Worm (Caenorhabditis elegans) whole organism, young adult: ENCODE results near the gene mrpl-41.

ENCODE experiments used
- B0019.2 ChIP-seq: fragments of 200-800 bp; sonication (Bioruptor generic); conservative IDR thresholded peaks from 2 replicates; pipeline ENCODE4 v1.3.6; 2022; ENCODE audit warnings: missing genetic modification reagents, missing genetic modification characterization, missing compliant biosample characterization
- B0261.1 ChIP-seq: sonication (generic microtip); optimal IDR thresholded peaks from 2 replicates; lab custom pipeline; 2016; ENCODE audit warnings: mild to moderate bottlenecking, missing genetic modification characterization, moderate library complexity, missing compliant biosample characterization
- C17E4.6 ChIP-seq: fragments of 200-800 bp; sonication (Bioruptor generic); IDR thresholded peaks from 2 replicates; pipeline ENCODE4 v1.3.6; 2022; ENCODE audit warnings: missing genetic modification reagents, missing genetic modification characterization, missing compliant biosample characterization
- F23B12.7 ChIP-seq: sonication (generic microtip); optimal IDR thresholded peaks from 2 replicates; lab custom pipeline; 2017; ENCODE audit warnings: missing genetic modification characterization, mild to moderate bottlenecking, missing compliant biosample characterization, antibody characterized with exemption, moderate library complexity; ENCODE audit not compliant: insufficient read depth
- F37B4.10 ChIP-seq: fragments of 200-800 bp; sonication (Bioruptor generic); IDR thresholded peaks from 2 replicates; pipeline ENCODE4 v1.3.6; 2022; ENCODE audit warnings: missing genetic modification characterization, missing compliant biosample characterization
- F55B11.4 ChIP-seq: sonication (generic microtip); optimal IDR thresholded peaks from 2 replicates; lab custom pipeline; 2016; ENCODE audit warnings: missing compliant biosample characterization, missing genetic modification characterization, borderline replicate concordance; ENCODE audit not compliant: insufficient read depth
- F57A8.1 ChIP-seq: fragments of 200-800 bp; sonication (Bioruptor generic); optimal IDR thresholded peaks from 2 replicates; lab custom pipeline; 2018; ENCODE audit warnings: mild to moderate bottlenecking, missing genetic modification characterization, moderate library complexity, missing compliant biosample characterization
- Y56A3A.18 ChIP-seq: fragments of 200-800 bp; sonication (Bioruptor generic); IDR thresholded peaks from 2 replicates; pipeline ENCODE4 v1.3.6; 2022; ENCODE audit warnings: missing genetic modification reagents, missing genetic modification characterization, missing compliant biosample characterization
- Y95B8A.8 ChIP-seq: fragments of 200-800 bp; sonication (Bioruptor generic); IDR thresholded peaks from 2 replicates; pipeline ENCODE4 v1.3.6; 2022; ENCODE audit warnings: missing genetic modification reagents, missing genetic modification characterization, missing compliant biosample characterization
- aptf-3 ChIP-seq: fragments of 200-800 bp; sonication (Bioruptor generic); IDR thresholded peaks from 2 replicates; pipeline ENCODE4 v1.3.6; 2022; ENCODE audit warnings: missing genetic modification characterization, missing compliant biosample characterization
- atf-7 ChIP-seq: sonication (generic microtip); optimal IDR thresholded peaks from 2 replicates; lab custom pipeline; 2017; ENCODE audit warnings: mild to moderate bottlenecking, missing genetic modification characterization, missing compliant biosample characterization
- athp-1 ChIP-seq: sonication (generic microtip); optimal IDR thresholded peaks from 2 replicates; lab custom pipeline; 2017; ENCODE audit warnings: mild to moderate bottlenecking, missing genetic modification characterization, missing compliant biosample characterization
- attf-3 ChIP-seq: fragments of 200-800 bp; sonication (Bioruptor generic); conservative IDR thresholded peaks from 2 replicates; pipeline ENCODE4 v1.3.6; 2022; ENCODE audit warnings: missing genetic modification reagents, missing genetic modification characterization, missing compliant biosample characterization
- ccch-3 ChIP-seq: fragments of 200-800 bp; sonication (Bioruptor generic); optimal IDR thresholded peaks from 2 replicates; lab custom pipeline; 2018; ENCODE audit warnings: mild to moderate bottlenecking, missing genetic modification characterization, missing compliant biosample characterization
- cebp-1 ChIP-seq, 2 experiments: fragments of 200-800 bp in 1 of 2; sonication (Bioruptor generic) in 1 of 2; sonication (generic microtip) in 1 of 2; IDR thresholded peaks in 1 of 2; optimal IDR thresholded peaks in 1 of 2; 2 replicates each; pipeline versions ENCODE4 v1.3.6 to Lab custom; 2017 to 2022; ENCODE audit warnings: missing compliant biosample characterization in 2 of 2, missing genetic modification characterization in 2 of 2, mild to moderate bottlenecking in 1 of 2, missing genetic modification reagents in 1 of 2, moderate library complexity in 1 of 2
- cebp-2 ChIP-seq: fragments of 200-800 bp; sonication (Bioruptor generic); IDR thresholded peaks from 2 replicates; pipeline ENCODE4 v1.3.6; 2022; ENCODE audit warnings: missing genetic modification characterization, missing compliant biosample characterization
- ceh-100 ChIP-seq: fragments of 200-800 bp; sonication (Bioruptor generic); IDR thresholded peaks from 2 replicates; pipeline ENCODE4 v1.3.6; 2022; ENCODE audit warnings: missing genetic modification reagents, missing genetic modification characterization, missing compliant biosample characterization
- ets-4 ChIP-seq: fragments of 200-800 bp; sonication (Bioruptor generic); optimal IDR thresholded peaks from 2 replicates; lab custom pipeline; 2018; ENCODE audit warnings: mild to moderate bottlenecking, missing genetic modification characterization, missing compliant biosample characterization
- hlh-26 ChIP-seq: fragments of 200-800 bp; sonication (Bioruptor generic); conservative IDR thresholded peaks from 2 replicates; pipeline ENCODE4 v1.3.6; 2022; ENCODE audit warnings: missing genetic modification reagents, missing genetic modification characterization, missing compliant biosample characterization
- hmg-1.2 ChIP-seq: fragments of 200-800 bp; sonication (Bioruptor generic); IDR thresholded peaks from 2 replicates; pipeline ENCODE4 v1.3.6; 2022; ENCODE audit warnings: missing genetic modification reagents, missing genetic modification characterization, missing compliant biosample characterization
- let-526 ChIP-seq: fragments of 200-800 bp; sonication (Bioruptor generic); IDR thresholded peaks from 2 replicates; pipeline ENCODE4 v1.3.6; 2022; ENCODE audit warnings: missing genetic modification reagents, missing genetic modification characterization, missing compliant biosample characterization
- lin-54 ChIP-seq: fragments of 200-800 bp; sonication (Bioruptor generic); optimal IDR thresholded peaks from 2 replicates; lab custom pipeline; 2018; ENCODE audit warnings: mild to moderate bottlenecking, missing genetic modification characterization, missing compliant biosample characterization
- lir-1 ChIP-seq: fragments of 200-800 bp; sonication (Bioruptor generic); conservative IDR thresholded peaks from 2 replicates; pipeline ENCODE4 v1.3.6; 2022; ENCODE audit warnings: missing genetic modification reagents, missing genetic modification characterization, missing compliant biosample characterization
- madf-6 ChIP-seq: fragments of 200-800 bp; sonication (Bioruptor generic); IDR thresholded peaks from 2 replicates; pipeline ENCODE4 v1.3.6; 2022; ENCODE audit warnings: missing genetic modification reagents, missing genetic modification characterization, missing compliant biosample characterization
- madf-8 ChIP-seq: fragments of 200-800 bp; sonication (Bioruptor generic); conservative IDR thresholded peaks from 2 replicates; pipeline ENCODE4 v1.3.6; 2022; ENCODE audit warnings: missing genetic modification reagents, missing genetic modification characterization, missing compliant biosample characterization
- nfyb-1 ChIP-seq: fragments of 200-800 bp; sonication (Bioruptor generic); IDR thresholded peaks from 2 replicates; pipeline ENCODE4 v1.3.6; 2022; ENCODE audit warnings: missing genetic modification reagents, missing genetic modification characterization, missing compliant biosample characterization
- nhr-27 ChIP-seq: fragments of 200-800 bp; sonication (Bioruptor generic); optimal IDR thresholded peaks from 2 replicates; lab custom pipeline; 2018; ENCODE audit warnings: mild to moderate bottlenecking, missing genetic modification characterization, moderate library complexity, missing compliant biosample characterization
- rec-8 ChIP-seq, 2 experiments: sonication (generic microtip); optimal IDR thresholded peaks; 2 replicates each; lab custom pipeline; 2016; ENCODE audit warnings: mild to moderate bottlenecking in 2 of 2, missing genetic modification characterization in 2 of 2, missing genetic modification reagents in 2 of 2, missing genotype in 2 of 2, missing biosample characterization in 1 of 2, missing compliant biosample characterization in 1 of 2, moderate library complexity in 1 of 2
- rpc-1 ChIP-seq, 2 experiments: fragments of 150-350 bp in 1 of 2; sonication (generic microtip) in 1 of 2; optimal IDR thresholded peaks; 2 replicates each; lab custom pipeline; 2014 to 2018; ENCODE audit warnings: missing biosample characterization in 1 of 2, missing genetic modification characterization in 1 of 2, missing genetic modification reagents in 1 of 2, missing genotype in 1 of 2
- sea-2 ChIP-seq: fragments of 200-800 bp; sonication (Bioruptor generic); IDR thresholded peaks from 2 replicates; pipeline ENCODE4 v1.3.6; 2022; ENCODE audit warnings: missing genetic modification characterization, missing compliant biosample characterization
- snpc-4 ChIP-seq, 5 experiments: fragments of 150-350 bp in 1 of 5; sonication (generic microtip) in 4 of 5; optimal IDR thresholded peaks; 2 replicates each; lab custom pipeline; 2014 to 2018; ENCODE audit warnings: missing genetic modification characterization in 5 of 5, missing biosample characterization in 3 of 5, antibody characterized with exemption in 2 of 5, mild to moderate bottlenecking in 2 of 5, missing compliant biosample characterization in 2 of 5, missing genotype in 2 of 5, moderate library complexity in 2 of 5, missing genetic modification reagents in 1 of 5
- xnd-1 ChIP-seq: sonication (generic microtip); optimal IDR thresholded peaks from 2 replicates; lab custom pipeline; 2016; ENCODE audit warnings: missing genotype, missing genetic modification reagents, missing genetic modification characterization, missing compliant biosample characterization
- ztf-28 ChIP-seq: fragments of 200-800 bp; sonication (Bioruptor generic); IDR thresholded peaks from 2 replicates; pipeline ENCODE4 v1.3.6; 2022; ENCODE audit warnings: missing genetic modification reagents, missing genetic modification characterization, missing compliant biosample characterization

Gene mrpl-41

DNA sequence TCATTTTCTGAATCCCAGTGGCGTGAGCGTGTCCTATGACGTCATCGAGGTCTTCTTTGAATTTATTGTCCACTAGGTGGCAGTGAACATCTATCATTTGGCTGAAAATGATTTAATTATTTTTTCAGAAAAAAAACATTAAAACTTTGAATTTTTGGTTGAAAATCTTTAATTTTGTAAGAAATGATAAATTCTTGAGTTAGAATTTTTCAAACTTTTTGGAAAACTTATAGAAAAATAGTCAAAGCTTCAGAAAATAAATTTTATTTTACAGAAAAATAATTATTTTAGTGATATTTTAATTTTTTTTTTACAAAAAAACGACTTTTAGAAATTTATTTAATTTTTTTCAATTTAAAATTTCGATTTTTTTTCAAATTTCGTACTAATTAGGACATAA is 10.1 kb upstream of the mrpl-41 start, which contains the start of gene B0432.8:
Gene B0432.8, minus strand, starts transcription at position 101 of the 400 bp plus-strand sequence.
- TF ChIP-seq nhr-27 (tag; lab: Kevin White, UChicago) (no peak), let-526 (GFP tag; lab: Robert Waterston, UW) (no peak), ztf-28 (GFP tag; lab: Robert Waterston, UW) (no peak), Y95B8A.8 (no peak), madf-8 (GFP tag; lab: Robert Waterston, UW) (no peak), aptf-3 (GFP tag; lab: Robert Waterston, UW) (no peak), sea-2 (GFP tag; lab: Robert Waterston, UW) (no peak), F37B4.10 (GFP tag; lab: Robert Waterston, UW) (no peak), Y56A3A.18 (no peak), F55B11.4 (tag; lab: Kevin White, UChicago) (no peak), hlh-26 (GFP tag; lab: Robert Waterston, UW) (no peak), C17E4.6 (GFP tag; lab: Robert Waterston, UW) (no peak), lin-54 (GFP tag; lab: Kevin White, UChicago) (no peak)

DNA sequence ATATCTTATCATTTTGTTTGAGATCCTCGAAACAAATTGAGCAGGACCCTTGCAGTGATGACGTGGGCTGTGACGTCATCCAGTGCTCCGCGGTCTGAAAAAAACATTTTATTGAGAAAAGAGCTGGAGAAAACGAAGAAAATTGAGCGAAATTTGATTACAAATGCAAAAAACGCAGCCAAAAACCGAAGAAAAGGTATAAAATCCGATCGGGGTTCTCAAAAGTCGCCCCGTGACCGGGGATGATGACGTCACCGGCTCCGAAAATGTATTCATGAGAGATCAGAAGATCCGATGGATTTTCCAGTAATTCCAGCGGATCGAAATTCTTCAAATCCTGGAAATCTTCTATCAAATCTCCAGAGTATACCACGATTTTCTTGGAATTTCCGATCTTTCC is 6.3 kb upstream of the mrpl-41 start, which contains the start of gene trul-1:
Gene trul-1, minus strand, starts transcription at position 101 of the 400 bp plus-strand sequence.
- TF ChIP-seq ets-4 (no peak), cebp-1 (GFP tag; IDR thresholded peaks at IDR 0.05; lab: Robert Waterston, UW) (no peak), cebp-1 (tag; optimal IDR thresholded peaks at IDR 0.05; lab: Kevin White, UChicago) (no peak), rpc-1 (optimal IDR thresholded peaks at IDR 0.05; lab: Kevin White, UChicago) (no peak), rpc-1 (tag; optimal IDR thresholded peaks at IDR 0.05; lab: Kevin White, UChicago) (no peak), atf-7 (tag; lab: Kevin White, UChicago) (no peak), B0261.1 (tag; lab: Kevin White, UChicago) (no peak), B0019.2 (GFP tag; lab: Robert Waterston, UW) (no peak), xnd-1 (tag; lab: Kevin White, UChicago) (no peak), nfyb-1 (GFP tag; lab: Robert Waterston, UW) (no peak), athp-1 (tag; lab: Kevin White, UChicago) (no peak), F55B11.4 (tag; lab: Kevin White, UChicago) (no peak), lir-1 (GFP tag; lab: Robert Waterston, UW) (no peak), ccch-3 (no peak), C17E4.6 (GFP tag; lab: Robert Waterston, UW) (no peak), rec-8 (tag; optimal IDR thresholded peaks at IDR 0.05; lab: Kevin White, UChicago) (no peak), snpc-4 (GFP tag; optimal IDR thresholded peaks at IDR 0.05; lab: Kevin White, UChicago) (no peak), snpc-4 (tag; optimal IDR thresholded peaks at IDR 0.05; lab: Kevin White, UChicago) (no peak), hmg-1.2 (no peak), madf-6 (GFP tag; lab: Robert Waterston, UW) (no peak), F57A8.1 (GFP tag; lab: Kevin White, UChicago) (no peak), F37B4.10 (GFP tag; lab: Robert Waterston, UW) (no peak)

DNA sequence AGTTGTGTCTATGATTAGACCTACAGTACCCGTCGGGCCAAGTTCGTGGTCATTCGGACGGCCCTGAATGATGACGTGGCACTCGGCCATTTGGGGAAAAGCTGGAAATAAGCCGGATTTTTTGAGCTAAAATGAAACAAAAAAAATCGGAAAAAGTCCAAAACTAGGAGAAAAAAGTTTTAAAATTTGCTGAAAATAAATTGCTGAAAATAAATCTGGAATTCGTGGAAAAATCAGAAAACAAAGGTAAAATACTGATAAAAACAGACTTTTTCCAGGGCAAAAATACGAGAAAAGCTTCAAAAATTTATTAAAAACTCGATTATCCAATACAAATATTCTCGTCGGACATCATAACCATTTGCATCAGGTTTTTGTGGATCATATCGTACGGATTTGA is 5.1 kb upstream of the mrpl-41 start, which contains the start of gene B0432.9:
Gene B0432.9, minus strand, starts transcription at position 101 of the 400 bp plus-strand sequence.
- TF ChIP-seq rec-8 (tag; optimal IDR thresholded peaks at IDR 0.05; lab: Kevin White, UChicago) (no peak), cebp-2 (GFP tag; lab: Robert Waterston, UW) (no peak), ceh-100 (GFP tag; lab: Robert Waterston, UW) (no peak), attf-3 (GFP tag; lab: Robert Waterston, UW) (0 out of 2 replicates have a peak, but pooled peaks have one; percentile 1), F23B12.7 (tag; lab: Kevin White, UChicago) (no peak)
